Worm (Caenorhabditis elegans): Measurements from ENCODE around the gene nspc-14.

The nspc-14 gene

ce11 chrX:12378293-12378692, 19.4 kb upstream of the nspc-14 start, which contains the start of gene glb-13:
glb-13 (minus strand) TSS chrX:12378393.
- TF ChIP-seq ets-4 (GFP tag; optimal IDR thresholded peaks at IDR 0.05) (no peak), lin-35 (GFP tag; optimal IDR thresholded peaks at IDR 0.05) (no peak), hrde-1 (tag; optimal IDR thresholded peaks at IDR 0.05; ENCODE audit: borderline replicate concordance) (no peak), nhr-179 (tag; optimal IDR thresholded peaks at IDR 0.05) (no peak), nhr-27 (tag; optimal IDR thresholded peaks at IDR 0.05) (no peak), let-526 (GFP tag; IDR thresholded peaks at IDR 0.05) (no peak), K11D2.4 (GFP tag; IDR thresholded peaks at IDR 0.05) (no peak), ztf-3 (GFP tag; optimal IDR thresholded peaks at IDR 0.05) (no peak), T07F8.4 (tag; optimal IDR thresholded peaks at IDR 0.05) (no peak), ceh-27 (GFP tag; optimal IDR thresholded peaks at IDR 0.05) (no peak)

- no peak for TF ChIP-seq fkh-3 (tag; optimal IDR thresholded peaks at IDR 0.05)
- no peak for TF ChIP-seq lag-1 (GFP tag; IDR thresholded peaks at IDR 0.05)
- TF ChIP-seq D2030.7 (GFP tag; IDR thresholded peaks at IDR 0.05): no peak
- no peak for TF ChIP-seq lir-1 (GFP tag; conservative IDR thresholded peaks at IDR 0.05)
- TF ChIP-seq tbp1 (GFP tag; optimal IDR thresholded peaks at IDR 0.05): no peak
- TF ChIP-seq mes-4 (tag; optimal IDR thresholded peaks at IDR 0.05): no peak
- TF ChIP-seq ceh-91 (GFP tag; IDR thresholded peaks at IDR 0.05): no peak
- no peak for TF ChIP-seq dpff-1 (tag; optimal IDR thresholded peaks at IDR 0.05)
- no peak for TF ChIP-seq F49E8.2 (tag; optimal IDR thresholded peaks at IDR 0.05; ENCODE audit: insufficient read depth)
Observed at ce11 chrX:12375783-12376182, 16.9 kb upstream of the nspc-14 start.

- TF ChIP-seq repo-1 (tag; optimal IDR thresholded peaks at IDR 0.05): no peak
- TF ChIP-seq Y53G8AR.9 (GFP tag; conservative IDR thresholded peaks at IDR 0.05): no peak
- TF ChIP-seq bed-2 (GFP tag; IDR thresholded peaks at IDR 0.05): no peak
- TF ChIP-seq egl-18 (GFP tag; IDR thresholded peaks at IDR 0.05): no peak
- TF ChIP-seq unc-130 (GFP tag; optimal IDR thresholded peaks at IDR 0.05): no peak
- no peak for TF ChIP-seq nfya-1 (tag; optimal IDR thresholded peaks at IDR 0.05; ENCODE audit: borderline replicate concordance, insufficient read depth)
- no peak for TF ChIP-seq Y79H2A.3 (GFP tag; conservative IDR thresholded peaks at IDR 0.05)
- no peak for TF ChIP-seq chd-7 (tag; optimal IDR thresholded peaks at IDR 0.05)
- TF ChIP-seq D2030.7 (GFP tag; IDR thresholded peaks at IDR 0.05): no peak
- TF ChIP-seq mcd-1 (GFP tag; IDR thresholded peaks at IDR 0.05): no peak
- no peak for TF ChIP-seq B0035.1 (tag; optimal IDR thresholded peaks at IDR 0.05)
- no peak for TF ChIP-seq snpc-3.4 (tag; optimal IDR thresholded peaks at IDR 0.05)
- no peak for TF ChIP-seq C06A6.2 (GFP tag; conservative IDR thresholded peaks at IDR 0.05)
- no peak for TF ChIP-seq egrh-3 (GFP tag; IDR thresholded peaks at IDR 0.05)
- no peak for TF ChIP-seq hmg-20 (GFP tag; IDR thresholded peaks at IDR 0.05)
- no peak for TF ChIP-seq mxl-1 (tag; optimal IDR thresholded peaks at IDR 0.05)
Observed at ce11 chrX:12371321-12371720, 12.5 kb upstream of the nspc-14 start, which contains the start of gene rif-1.2. rif-1.2 (minus strand) TSS chrX:12371421.

- TF ChIP-seq F57A8.1 (GFP tag; optimal IDR thresholded peaks at IDR 0.05) (no peak), Y67H2A.10 (GFP tag; conservative IDR thresholded peaks at IDR 0.05) (no peak), ceh-91 (GFP tag; IDR thresholded peaks at IDR 0.05) (no peak), C06A6.2 (GFP tag; conservative IDR thresholded peaks at IDR 0.05) (0 out of 2 replicates have a peak, but pooled peaks have one; percentile 30), tlf-1 (GFP tag; optimal IDR thresholded peaks at IDR 0.05) (no peak), F55B11.4 (tag; optimal IDR thresholded peaks at IDR 0.05; ENCODE audit: borderline replicate concordance, insufficient read depth) (no peak), xnd-1 (tag; optimal IDR thresholded peaks at IDR 0.05) (no peak), snpc-4 (GFP tag; optimal IDR thresholded peaks at IDR 0.05) (peak; percentile 14), snpc-4 (tag; optimal IDR thresholded peaks at IDR 0.05) (peak in 2 of 4 experiments; percentile 22 to 53), D2030.7 (GFP tag; IDR thresholded peaks at IDR 0.05) (peak; percentile 83), egrh-3 (GFP tag; IDR thresholded peaks at IDR 0.05) (peak; percentile 42), efl-1 (GFP tag; optimal IDR thresholded peaks at IDR 0.05) (peak; percentile 6), dpff-1 (tag; optimal IDR thresholded peaks at IDR 0.05) (no peak), zfh-2 (GFP tag; conservative IDR thresholded peaks at IDR 0.05) (0 out of 2 replicates have a peak, but pooled peaks have one; percentile 31), tbx-9 (tag; optimal IDR thresholded peaks at IDR 0.05; ENCODE audit: borderline replicate concordance) (no peak), C17E4.6 (GFP tag; IDR thresholded peaks at IDR 0.05) (no peak)
Observed at ce11 chrX:12367498-12367897, 8.6 kb upstream of the nspc-14 start.
